Fruit fly (Drosophila melanogaster) whole organism, embryonic: Measurements from ENCODE around the gene Lon.

Source experiments
- Blimp-1 ChIP-seq: fragments of 200-800 bp; sonication (Bioruptor generic); optimal IDR thresholded peaks from 3 replicates; lab custom pipeline; 2018; ENCODE audit warnings: missing biosample characterization, missing genetic modification characterization, mild to moderate bottlenecking, moderate library complexity, missing genetic modification reagents
- CG11695 ChIP-seq: fragments of 200-800 bp; sonication (Bioruptor generic); IDR thresholded peaks from 3 replicates; pipeline ENCODE4 v1.3.6; 2022; ENCODE audit warnings: missing biosample characterization, missing genetic modification characterization
- CG11696 ChIP-seq: fragments of 200-800 bp; sonication (Bioruptor generic); IDR thresholded peaks from 2 replicates; pipeline ENCODE4 v1.3.6; 2022; ENCODE audit warnings: missing biosample characterization, missing genetic modification characterization
- CG12155 ChIP-seq: fragments of 200-800 bp; sonication (Bioruptor generic); optimal IDR thresholded peaks from 3 replicates; lab custom pipeline; 2016; ENCODE audit warnings: missing biosample characterization, missing genetic modification characterization
- CG13424 ChIP-seq: fragments of 200-800 bp; sonication (Bioruptor generic); optimal IDR thresholded peaks from 2 replicates; lab custom pipeline; 2019; ENCODE audit warnings: missing biosample characterization, mild to moderate bottlenecking, missing genetic modification characterization, moderate library complexity
- CG13624 ChIP-seq: fragments of 200-800 bp; sonication (Bioruptor generic); optimal IDR thresholded peaks from 2 replicates; lab custom pipeline; 2016; ENCODE audit warnings: missing biosample characterization, missing genetic modification characterization
- CG13775 ChIP-seq: fragments of 200-800 bp; sonication (Bioruptor generic); optimal IDR thresholded peaks from 3 replicates; lab custom pipeline; 2017; ENCODE audit warnings: missing biosample characterization, mild to moderate bottlenecking, missing genetic modification characterization
- CG14667 ChIP-seq: fragments of 200-800 bp; sonication (Bioruptor generic); IDR thresholded peaks from 2 replicates; pipeline ENCODE4 v1.3.6; 2022; ENCODE audit warnings: missing biosample characterization, missing genetic modification characterization
- CG15011 ChIP-seq: fragments of 200-800 bp; sonication (Bioruptor generic); optimal IDR thresholded peaks from 3 replicates; lab custom pipeline; 2018; ENCODE audit warnings: missing biosample characterization, mild to moderate bottlenecking, missing genetic modification characterization
- CG17802 ChIP-seq: fragments of 200-800 bp; sonication (Bioruptor generic); optimal IDR thresholded peaks from 2 replicates; lab custom pipeline; 2018; ENCODE audit warnings: missing biosample characterization, mild to moderate bottlenecking, missing genetic modification characterization, moderate library complexity
- CG17829 ChIP-seq: fragments of 200-800 bp; optimal IDR thresholded peaks from 2 replicates; lab custom pipeline; 2019; ENCODE audit warnings: missing biosample characterization, mild to moderate bottlenecking, missing genetic modification characterization, moderate library complexity
- CG18476 ChIP-seq: fragments of 200-800 bp; sonication (Bioruptor generic); optimal IDR thresholded peaks from 2 replicates; lab custom pipeline; 2016; ENCODE audit warnings: missing biosample characterization, mild to moderate bottlenecking, missing genetic modification characterization
- CG2116 ChIP-seq: fragments of 200-800 bp; sonication (Bioruptor generic); optimal IDR thresholded peaks from 3 replicates; lab custom pipeline; 2018; ENCODE audit warnings: missing biosample characterization, mild to moderate bottlenecking, missing genetic modification characterization
- CG30431 ChIP-seq: fragments of 200-800 bp; sonication (Bioruptor generic); optimal IDR thresholded peaks from 2 replicates; lab custom pipeline; 2017; ENCODE audit warnings: missing biosample characterization, missing genetic modification characterization
- CG31224 ChIP-seq: fragments of 200-800 bp; sonication (Bioruptor generic); IDR thresholded peaks from 2 replicates; pipeline ENCODE4 v1.3.6; 2022; ENCODE audit warnings: missing biosample characterization, missing genetic modification characterization
- CG3726 ChIP-seq: fragments of 200-800 bp; sonication (Bioruptor generic); IDR thresholded peaks from 3 replicates; pipeline ENCODE4, ENCODE4 v1.3.6; 2022; ENCODE audit warnings: missing biosample characterization, missing genetic modification characterization
- CG4424 ChIP-seq: fragments of 200-800 bp; sonication (Bioruptor generic); optimal IDR thresholded peaks from 3 replicates; lab custom pipeline; 2016; ENCODE audit warnings: missing biosample characterization, missing genetic modification characterization
- CG6272 ChIP-seq: fragments of 200-800 bp; sonication (Bioruptor generic); IDR thresholded peaks from 2 replicates; pipeline ENCODE4 v1.3.6; 2022; ENCODE audit warnings: missing biosample characterization, missing genetic modification characterization
- CG6791 ChIP-seq: fragments of 200-800 bp; sonication (Bioruptor generic); IDR thresholded peaks from 3 replicates; pipeline ENCODE4 v1.3.6; 2022; ENCODE audit warnings: missing biosample characterization, missing genetic modification characterization; ENCODE audit not compliant: partially characterized antibody
- CG8765 ChIP-seq: fragments of 200-800 bp; sonication (Bioruptor generic); IDR thresholded peaks from 2 replicates; pipeline ENCODE4 v1.3.6; 2022; ENCODE audit warnings: missing biosample characterization, missing genetic modification characterization
- CG8924 ChIP-seq: fragments of 200-800 bp; optimal IDR thresholded peaks from 3 replicates; lab custom pipeline; 2019; ENCODE audit warnings: missing biosample characterization, mild to moderate bottlenecking, missing genetic modification characterization, moderate library complexity
- CHES-1-like ChIP-seq: fragments of 200-800 bp; sonication (Bioruptor generic); optimal IDR thresholded peaks from 2 replicates; lab custom pipeline; 2016; ENCODE audit warnings: missing biosample characterization, missing genetic modification characterization
- Chrac-16 ChIP-seq: fragments of 200-800 bp; sonication (Bioruptor generic); optimal IDR thresholded peaks from 3 replicates; lab custom pipeline; 2016; ENCODE audit warnings: missing biosample characterization, missing genetic modification characterization
- Fer2 ChIP-seq: fragments of 200-800 bp; sonication (Bioruptor generic); optimal IDR thresholded peaks from 2 replicates; lab custom pipeline; 2018; ENCODE audit warnings: missing biosample characterization, mild to moderate bottlenecking, missing genetic modification characterization, moderate library complexity
- HmgZ ChIP-seq: fragments of 200-800 bp; sonication (Bioruptor generic); optimal IDR thresholded peaks from 2 replicates; lab custom pipeline; 2018; ENCODE audit warnings: missing biosample characterization, mild to moderate bottlenecking, missing genetic modification characterization
- Kr ChIP-seq: fragments of 200-800 bp; sonication (Bioruptor generic); optimal IDR thresholded peaks from 2 replicates; lab custom pipeline; 2017; ENCODE audit warnings: missing biosample characterization, mild to moderate bottlenecking, missing genetic modification characterization
- Nf-YB ChIP-seq: fragments of 200-800 bp; sonication (Bioruptor generic); optimal IDR thresholded peaks from 3 replicates; lab custom pipeline; 2019; ENCODE audit warnings: missing biosample characterization, mild to moderate bottlenecking, missing genetic modification characterization, moderate library complexity
- Poxn ChIP-seq: fragments of 200-800 bp; sonication (Bioruptor generic); IDR thresholded peaks from 2 replicates; pipeline ENCODE4 v1.3.6; 2022; ENCODE audit warnings: missing biosample characterization, missing genetic modification characterization
- Sox100B ChIP-seq: fragments of 200-800 bp; sonication (Bioruptor generic); optimal IDR thresholded peaks from 3 replicates; lab custom pipeline; 2018; ENCODE audit warnings: missing biosample characterization, mild to moderate bottlenecking, missing genetic modification characterization
- Spps ChIP-seq: fragments of 200-800 bp; sonication (Bioruptor generic); optimal IDR thresholded peaks from 2 replicates; lab custom pipeline; 2018; ENCODE audit warnings: missing biosample characterization, mild to moderate bottlenecking, missing genetic modification characterization
- ara ChIP-seq: fragments of 200-800 bp; sonication (Bioruptor generic); IDR thresholded peaks from 2 replicates; pipeline ENCODE4 v1.3.6; 2022; ENCODE audit warnings: missing biosample characterization, missing genetic modification characterization
- az2 ChIP-seq: fragments of 200-800 bp; sonication (Bioruptor generic); optimal IDR thresholded peaks from 3 replicates; lab custom pipeline; 2016; ENCODE audit warnings: missing biosample characterization, missing genetic modification characterization
- bbx ChIP-seq: fragments of 200-800 bp; sonication (Bioruptor generic); IDR thresholded peaks from 2 replicates; pipeline ENCODE4 v1.3.6; 2022; ENCODE audit warnings: missing biosample characterization, missing genetic modification characterization; ENCODE audit not compliant: partially characterized antibody
- cad ChIP-seq: fragments of >200 bp; optimal IDR thresholded peaks from 2 replicates; lab custom pipeline; 2017; ENCODE audit warnings: missing biosample characterization, missing genetic modification characterization
- chif ChIP-seq, 2 experiments: fragments of 200-800 bp; sonication (Bioruptor generic); optimal IDR thresholded peaks; 3 replicates each; lab custom pipeline; 2016; ENCODE audit warnings: missing biosample characterization in 2 of 2, missing genetic modification characterization in 2 of 2
- dimm ChIP-seq: fragments of 200-800 bp; sonication (Bioruptor generic); IDR thresholded peaks from 2 replicates; pipeline ENCODE4 v1.3.6; 2022; ENCODE audit warnings: missing biosample characterization, missing genetic modification characterization
- ems ChIP-seq: fragments of 200-800 bp; sonication (Bioruptor generic); optimal IDR thresholded peaks from 3 replicates; lab custom pipeline; 2016; ENCODE audit warnings: missing biosample characterization, missing genetic modification characterization
- ewg ChIP-seq: fragments of 200-800 bp; sonication (Bioruptor generic); optimal IDR thresholded peaks from 3 replicates; lab custom pipeline; 2017; ENCODE audit warnings: mild to moderate bottlenecking, missing biosample characterization, missing genetic modification reagents, missing genetic modification characterization
- hkb ChIP-seq, 2 experiments: fragments of 200-800 bp in 1 of 2; fragments of >200 bp in 1 of 2; sonication (Bioruptor generic) in 1 of 2; IDR thresholded peaks in 1 of 2; optimal IDR thresholded peaks in 1 of 2; 2 replicates each; pipeline versions ENCODE4 v1.3.6 to Lab custom; 2017 to 2022; ENCODE audit warnings: missing biosample characterization in 1 of 2, missing genetic modification characterization in 1 of 2
- ken ChIP-seq: fragments of 200-800 bp; sonication (Bioruptor generic); IDR thresholded peaks from 3 replicates; pipeline ENCODE4 v1.3.6; 2022; ENCODE audit warnings: missing biosample characterization, missing genetic modification characterization
- oc ChIP-seq: fragments of 200-800 bp; sonication (Bioruptor generic); optimal IDR thresholded peaks from 2 replicates; lab custom pipeline; 2018; ENCODE audit warnings: missing biosample characterization, mild to moderate bottlenecking, missing genetic modification characterization, moderate library complexity
- peb ChIP-seq: fragments of 200-800 bp; sonication (Bioruptor generic); IDR thresholded peaks from 2 replicates; pipeline ENCODE4 v1.3.6; 2022; ENCODE audit warnings: missing biosample characterization, missing genetic modification characterization
- pzg ChIP-seq: fragments of 200-800 bp; sonication (Bioruptor generic); optimal IDR thresholded peaks from 3 replicates; lab custom pipeline; 2018; ENCODE audit warnings: missing biosample characterization, mild to moderate bottlenecking, missing genetic modification characterization, moderate library complexity
- row ChIP-seq: fragments of 200-800 bp; sonication (Bioruptor generic); IDR thresholded peaks from 3 replicates; pipeline ENCODE4 v1.3.6; 2022; ENCODE audit warnings: missing biosample characterization, missing genetic modification characterization
- sob ChIP-seq: fragments of 200-800 bp; sonication (Bioruptor generic); IDR thresholded peaks from 2 replicates; pipeline ENCODE4 v1.3.6; 2022; ENCODE audit warnings: missing biosample characterization, missing genetic modification characterization
- stc ChIP-seq: fragments of 200-800 bp; sonication (Bioruptor generic); IDR thresholded peaks from 2 replicates; pipeline ENCODE4 v1.3.6; 2022; ENCODE audit warnings: missing biosample characterization, missing genetic modification characterization
- tgo ChIP-seq: fragments of 200-800 bp; sonication (Bioruptor generic); IDR thresholded peaks from 3 replicates; pipeline ENCODE4 v1.3.6; 2022; ENCODE audit warnings: missing biosample characterization, missing genetic modification characterization
- tup ChIP-seq: fragments of 200-800 bp; sonication (Bioruptor generic); optimal IDR thresholded peaks from 2 replicates; lab custom pipeline; 2016; ENCODE audit warnings: missing biosample characterization, mild to moderate bottlenecking, missing genetic modification characterization, moderate library complexity
- unpg ChIP-seq: fragments of 200-800 bp; sonication (Bioruptor generic); optimal IDR thresholded peaks from 3 replicates; lab custom pipeline; 2018; ENCODE audit warnings: missing biosample characterization, mild to moderate bottlenecking, missing genetic modification characterization, moderate library complexity

The Lon gene

dm6 chr3L:19636821-19637460 is 24.9 kb upstream of the Lon start (continued):
- no peak for TF ChIP-seq stc (GFP tag; lab: Robert Waterston, UW)
- TF ChIP-seq CG14667: no peak
- no peak for TF ChIP-seq peb (GFP tag; lab: Robert Waterston, UW)
- peak; percentile 1 for TF ChIP-seq oc (tag; lab: Kevin White, UChicago)
- peak; percentile 43; the same call in 1 of the 2 replicates for TF ChIP-seq CG8765 (GFP tag; lab: Robert Waterston, UW)
- TF ChIP-seq tup: no peak
- TF ChIP-seq Nf-YB (GFP tag; lab: Kevin White, UChicago): peak; percentile 56
- no peak for TF ChIP-seq CG17802 (tag; lab: Kevin White, UChicago)
- 0 out of 2 replicates have a peak, but pooled peaks have one; percentile 11 for TF ChIP-seq CG11696 (GFP tag; lab: Robert Waterston, UW)
- peak; percentile 80 for TF ChIP-seq CG8924 (tag; lab: Kevin White, UChicago)
- TF ChIP-seq ems (GFP tag; lab: Kevin White, UChicago): no peak
- peak; percentile 60 for TF ChIP-seq unpg (GFP tag; lab: Kevin White, UChicago)
- peak; percentile 42 for TF ChIP-seq az2
- peak in 1 of 2 experiments; percentile 60 for TF ChIP-seq chif (GFP tag; optimal IDR thresholded peaks at IDR 0.05; lab: Kevin White, UChicago)
- TF ChIP-seq CG12155 (GFP tag; lab: Kevin White, UChicago): peak; percentile 16
- TF ChIP-seq CG17829 (tag; lab: Kevin White, UChicago): peak; percentile 85
- peak; percentile 26 for TF ChIP-seq Kr (GFP tag; lab: Kevin White, UChicago)
- TF ChIP-seq row (GFP tag; lab: Robert Waterston, UW): peak; percentile 66
- peak; percentile 79 for TF ChIP-seq CG13775
- no peak for TF ChIP-seq pzg (GFP tag; lab: Kevin White, UChicago)
- no peak for TF ChIP-seq CG6272 (GFP tag; lab: Robert Waterston, UW)
- TF ChIP-seq CG4424: peak; percentile 60
- TF ChIP-seq CG13424 (tag; lab: Kevin White, UChicago): peak; percentile 59
- no peak for TF ChIP-seq CG15011 (GFP tag; lab: Kevin White, UChicago)
- no peak for TF ChIP-seq ken (GFP tag; lab: Robert Waterston, UW)
- peak; percentile 20; the same call in 1 of the 3 replicates for TF ChIP-seq tgo (GFP tag; lab: Robert Waterston, UW)
- no peak for TF ChIP-seq Fer2

dm6 chr3L:19635478-19635996 is 23.5 kb upstream of the Lon start, which contains the start of gene wnd:
TSS of gene wnd (minus strand) at chr3L:19635783.
- no peak for TF ChIP-seq Chrac-16 (GFP tag; lab: Kevin White, UChicago)
- peak; percentile 54; the same call in 1 of the 2 replicates for TF ChIP-seq bbx
- TF ChIP-seq cad: no peak
- TF ChIP-seq CG3726: no peak
- TF ChIP-seq CG2116 (GFP tag; lab: Kevin White, UChicago): no peak
- TF ChIP-seq Spps: no peak
- TF ChIP-seq Blimp-1 (GFP tag; lab: Kevin White, UChicago): no peak
- TF ChIP-seq Sox100B: no peak
- TF ChIP-seq stc (GFP tag; lab: Robert Waterston, UW): peak; percentile 32; the same call in 1 of the 2 replicates
- TF ChIP-seq ewg: peak; percentile 99
- no peak for TF ChIP-seq dimm (GFP tag; lab: Robert Waterston, UW)
- TF ChIP-seq CG31224 (GFP tag; lab: Robert Waterston, UW): no peak
- TF ChIP-seq HmgZ (tag; lab: Kevin White, UChicago): no peak
- no peak for TF ChIP-seq sob
- peak; percentile 25 for TF ChIP-seq CG8924 (tag; lab: Kevin White, UChicago)
- no peak for TF ChIP-seq CHES-1-like (GFP tag; lab: Kevin White, UChicago)
- TF ChIP-seq CG30431 (GFP tag; lab: Kevin White, UChicago): no peak
- no peak for TF ChIP-seq CG6791 (GFP tag; lab: Robert Waterston, UW)
- no peak for TF ChIP-seq hkb (optimal IDR thresholded peaks at IDR 0.05; lab: Kevin White, UChicago)
- TF ChIP-seq hkb (GFP tag; IDR thresholded peaks at IDR 0.05; lab: Robert Waterston, UW): peak; percentile 47; the same call in 1 of the 2 replicates
- TF ChIP-seq CG18476 (GFP tag; lab: Kevin White, UChicago): no peak
- TF ChIP-seq CG13624 (GFP tag; lab: Kevin White, UChicago): no peak
- 0 out of 3 replicates have a peak, but pooled peaks have one; percentile 48 for TF ChIP-seq CG11695 (GFP tag; lab: Robert Waterston, UW)
- no peak for TF ChIP-seq Poxn (GFP tag; lab: Robert Waterston, UW)
- TF ChIP-seq ara (GFP tag; lab: Robert Waterston, UW): no peak
